Worm (Caenorhabditis elegans): ENCODE results near the gene C14A6.3.

- TF ChIP-seq flh-1 (GFP tag; optimal IDR thresholded peaks at IDR 0.05) (no peak), pha-4 (tag; optimal IDR thresholded peaks at IDR 0.05) (no peak), M03D4.4 (tag; optimal IDR thresholded peaks at IDR 0.05) (no peak), lsy-2 (tag; optimal IDR thresholded peaks at IDR 0.05) (no peak), bed-3 (GFP tag; optimal IDR thresholded peaks at IDR 0.05) (no peak), snpc-4 (tag; optimal IDR thresholded peaks at IDR 0.05) (no peak), nhr-2 (tag; optimal IDR thresholded peaks at IDR 0.05) (no peak), unc-39 (tag; optimal IDR thresholded peaks at IDR 0.05) (no peak), unc-62 (GFP tag; optimal IDR thresholded peaks at IDR 0.05) (no peak)
Observed at ce11 chrV:18141161-18141560, 5.0 kb upstream of the C14A6.3 start, which contains the start of gene Y37H2A.11.

Data from whole organism, mixed stage, embryonic.